Worm (Caenorhabditis elegans) whole organism, L4 larva: ENCODE data around the gene hil-7.
"Not testable (repeated sequence)": the region's sequence is repeated elsewhere in the genome, so short reads cannot be mapped to it uniquely, and the experiment has no call there.

ENCODE experiments used
- F49E8.2 ChIP-seq: sonication (generic microtip); optimal IDR thresholded peaks from 2 replicates; lab custom pipeline; 2016; ENCODE audit warnings: missing compliant biosample characterization, mild to moderate bottlenecking, missing genetic modification characterization, borderline replicate concordance
- daf-19 ChIP-seq: fragments of 200-800 bp; sonication (Bioruptor generic); conservative IDR thresholded peaks from 2 replicates; pipeline ENCODE4 v1.3.6; 2022; ENCODE audit warnings: missing genetic modification characterization, missing compliant biosample characterization
- dpl-1 ChIP-seq: fragments of 150-350 bp; optimal IDR thresholded peaks from 2 replicates; lab custom pipeline; 2014; ENCODE audit warnings: missing biosample characterization, missing genetic modification reagents, missing genetic modification characterization
- egl-27 ChIP-seq: sonication (generic microtip); optimal IDR thresholded peaks from 3 replicates; lab custom pipeline; 2017; ENCODE audit warnings: missing biosample characterization, missing genetic modification reagents, missing genetic modification characterization
- lir-3 ChIP-seq: sonication (generic microtip); optimal IDR thresholded peaks from 2 replicates; lab custom pipeline; 2016; ENCODE audit warnings: mild to moderate bottlenecking, missing genetic modification characterization, missing compliant biosample characterization
- madf-5 ChIP-seq, 2 experiments: fragments of 200-800 bp; sonication (Bioruptor generic); IDR thresholded peaks; 2 replicates each; pipeline ENCODE4 v1.3.6; 2022; ENCODE audit warnings: missing compliant biosample characterization in 2 of 2, missing genetic modification characterization in 2 of 2
- madf-9 ChIP-seq: fragments of 200-800 bp; sonication (Bioruptor generic); conservative IDR thresholded peaks from 2 replicates; pipeline ENCODE4 v1.3.6; 2022; ENCODE audit warnings: missing genetic modification reagents, missing genetic modification characterization, missing compliant biosample characterization
- mep-1 ChIP-seq: fragments of 150-350 bp; sonication (generic microtip); optimal IDR thresholded peaks from 3 replicates; lab custom pipeline; 2014; ENCODE audit warnings: missing biosample characterization, missing genetic modification characterization
- nhr-11 ChIP-seq: fragments of 150-350 bp; optimal IDR thresholded peaks from 2 replicates; lab custom pipeline; 2014; ENCODE audit warnings: missing biosample characterization, missing genetic modification characterization
- nhr-28 ChIP-seq: fragments of 150-350 bp; optimal IDR thresholded peaks from 2 replicates; lab custom pipeline; 2014; ENCODE audit warnings: missing biosample characterization, missing genetic modification characterization
- zag-1 ChIP-seq: fragments of 150-350 bp; optimal IDR thresholded peaks from 2 replicates; lab custom pipeline; 2014; ENCODE audit warnings: missing biosample characterization, missing genetic modification characterization
- zip-2 ChIP-seq: fragments of 150-350 bp; optimal IDR thresholded peaks from 2 replicates; lab custom pipeline; 2014; ENCODE audit warnings: missing biosample characterization, missing genetic modification characterization

- TF ChIP-seq zip-2 (tag; lab: Kevin White, UChicago); madf-9 (GFP tag; lab: Robert Waterston, UW); nhr-28 (tag; lab: Kevin White, UChicago); F49E8.2 (tag; lab: Kevin White, UChicago); egl-27 (tag; lab: Kevin White, UChicago); mep-1 (tag; lab: Kevin White, UChicago); zag-1 (tag; lab: Kevin White, UChicago); dpl-1 (GFP tag; lab: Kevin White, UChicago); nhr-11 (tag; lab: Kevin White, UChicago); lir-3; daf-19 (GFP tag; lab: Robert Waterston, UW); madf-5 (GFP tag; IDR thresholded peaks at IDR 0.05; lab: Robert Waterston, UW): not testable (repeated sequence)
Observed at ce11 chrIV:6598740-6599139, 47.4 kb upstream of the hil-7 start, which contains the start of gene nspb-5.
